Worm (Caenorhabditis elegans): ENCODE results near the gene egl-15.

The egl-15 gene

DNA sequence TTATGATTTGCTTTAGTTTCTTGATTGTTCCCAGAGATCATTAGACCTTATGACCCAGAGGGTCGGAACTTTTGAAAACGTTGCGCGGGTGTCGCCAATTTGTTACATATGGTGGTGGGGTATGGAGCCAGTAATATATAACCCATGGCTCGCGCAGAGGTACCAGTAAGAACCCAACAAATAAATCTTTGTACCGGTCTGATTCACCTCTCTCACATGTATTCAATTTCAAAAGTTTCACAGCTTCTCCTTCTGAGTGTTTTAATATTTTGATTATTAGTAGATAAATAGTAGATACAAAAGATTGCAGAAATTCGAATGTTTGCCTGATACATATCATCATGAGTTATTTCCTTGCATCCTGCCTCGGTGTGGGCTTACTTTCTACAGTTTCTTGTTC is at the start of gene egl-15:
Gene egl-15 (plus strand): TSS at position 301 of the 400 bp plus-strand sequence.
- TF ChIP-seq fos-1 (tag; optimal IDR thresholded peaks at IDR 0.05): no peak

- TF ChIP-seq aly-2 (tag; optimal IDR thresholded peaks at IDR 0.05) (no peak), nhr-67 (tag; optimal IDR thresholded peaks at IDR 0.05) (no peak), egl-27 (tag; optimal IDR thresholded peaks at IDR 0.05) (no peak), nhr-28 (tag; optimal IDR thresholded peaks at IDR 0.05) (no peak), lin-15B (tag; optimal IDR thresholded peaks at IDR 0.05) (no peak), nhr-11 (tag; optimal IDR thresholded peaks at IDR 0.05) (no peak), ceh-9 (tag; optimal IDR thresholded peaks at IDR 0.05) (no peak), nhr-23 (tag; optimal IDR thresholded peaks at IDR 0.05) (no peak), mdl-1 (tag; optimal IDR thresholded peaks at IDR 0.05) (no peak), daf-12 (tag; optimal IDR thresholded peaks at IDR 0.05) (no peak), ztf-4 (tag; optimal IDR thresholded peaks at IDR 0.05) (no peak), hmg-11 (tag; optimal IDR thresholded peaks at IDR 0.05) (no peak), nhr-25 (tag; optimal IDR thresholded peaks at IDR 0.05) (no peak), nhr-43 (tag; optimal IDR thresholded peaks at IDR 0.05; ENCODE audit: poor library complexity, severe bottlenecking) (no peak)
Observed at ce11 chrX:10967698-10968097, 48.5 kb upstream of the egl-15 start, which contains the start of gene K09C8.9. K09C8.9 (minus strand) TSS chrX:10967798.

- TF ChIP-seq nhr-67 (tag; optimal IDR thresholded peaks at IDR 0.05): no peak
Observed at ce11 chrX:10970629-10971028, 45.6 kb upstream of the egl-15 start, which contains the start of gene K09C8.8. K09C8.8 (plus strand) TSS chrX:10970929.

DNA sequence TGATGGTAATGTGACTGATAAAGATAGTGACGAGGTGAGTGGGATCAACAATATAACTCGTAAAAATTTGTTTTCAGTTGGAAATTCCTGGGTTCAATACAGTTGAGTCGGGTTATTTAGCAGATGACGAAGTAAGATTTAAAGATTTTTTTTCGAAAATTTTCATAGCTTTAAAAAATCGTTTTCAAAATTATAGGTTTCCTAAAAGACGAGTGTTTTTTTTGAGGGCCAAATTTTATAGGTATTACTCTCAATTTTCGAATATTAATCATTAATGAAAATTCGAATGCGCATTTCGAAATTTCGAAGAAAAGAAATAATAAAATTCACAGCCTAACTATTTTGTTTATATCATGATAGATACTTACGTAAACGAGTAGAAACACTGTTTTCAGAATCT is 45.1 kb upstream of the egl-15 start:
- TF ChIP-seq egl-27 (tag; optimal IDR thresholded peaks at IDR 0.05): no peak
- TF ChIP-seq zag-1 (tag; optimal IDR thresholded peaks at IDR 0.05): no peak
- no peak for TF ChIP-seq aly-2 (tag; optimal IDR thresholded peaks at IDR 0.05)
- no peak for TF ChIP-seq ama-1 (optimal IDR thresholded peaks at IDR 0.05)
- TF ChIP-seq jun-1 (tag; optimal IDR thresholded peaks at IDR 0.05): no peak
- no peak for TF ChIP-seq fkh-10 (GFP tag; optimal IDR thresholded peaks at IDR 0.05)
- no peak for TF ChIP-seq R02D3.7 (tag; optimal IDR thresholded peaks at IDR 0.05)
- no peak for TF ChIP-seq tbx-2 (tag; optimal IDR thresholded peaks at IDR 0.05)
- no peak for TF ChIP-seq nhr-43 (tag; optimal IDR thresholded peaks at IDR 0.05; ENCODE audit: poor library complexity, severe bottlenecking)
- no peak for TF ChIP-seq ceh-82 (tag; optimal IDR thresholded peaks at IDR 0.05)
- no peak for TF ChIP-seq ceh-28 (tag; optimal IDR thresholded peaks at IDR 0.05)

- no peak for TF ChIP-seq sea-2 (GFP tag; optimal IDR thresholded peaks at IDR 0.05)
- no peak for TF ChIP-seq fkh-10 (GFP tag; optimal IDR thresholded peaks at IDR 0.05)
- no peak for TF ChIP-seq egl-27 (tag; optimal IDR thresholded peaks at IDR 0.05)
- TF ChIP-seq nhr-12 (tag; optimal IDR thresholded peaks at IDR 0.05): no peak
- no peak for TF ChIP-seq lin-15B (tag; optimal IDR thresholded peaks at IDR 0.05)
- no peak for TF ChIP-seq hmg-11 (tag; optimal IDR thresholded peaks at IDR 0.05)
- TF ChIP-seq jun-1 (tag; optimal IDR thresholded peaks at IDR 0.05): no peak
- no peak for TF ChIP-seq ama-1 (optimal IDR thresholded peaks at IDR 0.05)
- TF ChIP-seq nhr-25 (tag; optimal IDR thresholded peaks at IDR 0.05): no peak
- no peak for TF ChIP-seq fos-1 (tag; optimal IDR thresholded peaks at IDR 0.05)
- TF ChIP-seq daf-12 (tag; optimal IDR thresholded peaks at IDR 0.05): no peak
- no peak for TF ChIP-seq aly-2 (tag; optimal IDR thresholded peaks at IDR 0.05)
- no peak for TF ChIP-seq tbx-2 (tag; optimal IDR thresholded peaks at IDR 0.05)
Observed at ce11 chrX:10976447-10977196, 39.6 kb upstream of the egl-15 start.

ce11 chrX:10979186-10979585 is 37.0 kb upstream of the egl-15 start, which contains the start of gene pxn-2:
pxn-2 (minus strand) TSS chrX:10979286.
- no peak for TF ChIP-seq mdl-1 (tag; optimal IDR thresholded peaks at IDR 0.05)
- no peak for TF ChIP-seq skn-1 (tag; optimal IDR thresholded peaks at IDR 0.05)
- TF ChIP-seq ZK546.5 (tag; optimal IDR thresholded peaks at IDR 0.05): no peak
- TF ChIP-seq eor-1 (tag; optimal IDR thresholded peaks at IDR 0.05): no peak
- TF ChIP-seq ceh-9 (tag; optimal IDR thresholded peaks at IDR 0.05): no peak
- no peak for TF ChIP-seq jun-1 (tag; optimal IDR thresholded peaks at IDR 0.05)
- no peak for TF ChIP-seq zag-1 (tag; optimal IDR thresholded peaks at IDR 0.05)
- no peak for TF ChIP-seq nhr-237 (tag; optimal IDR thresholded peaks at IDR 0.05)
- TF ChIP-seq aly-2 (tag; optimal IDR thresholded peaks at IDR 0.05): no peak
- no peak for TF ChIP-seq ama-1 (optimal IDR thresholded peaks at IDR 0.05)
- no peak for TF ChIP-seq ceh-28 (tag; optimal IDR thresholded peaks at IDR 0.05)

All from whole organism, L3 larva.